Worm (Caenorhabditis elegans) whole organism, late embryonic: ENCODE measurements around the gene dhps-1.

ENCODE experiments used
- pha-4 ChIP-seq: fragments of 150-350 bp; optimal IDR thresholded peaks from 2 replicates; lab custom pipeline; 2018; ENCODE audit warnings: missing biosample characterization, missing genetic modification reagents, missing genetic modification characterization
- tbx-2 ChIP-seq: sonication (generic microtip); optimal IDR thresholded peaks from 2 replicates; lab custom pipeline; 2016; ENCODE audit warnings: missing genetic modification characterization, missing compliant biosample characterization

- TF ChIP-seq tbx-2: no peak
- no peak for TF ChIP-seq pha-4 (tag; lab: Kevin White, UChicago)
These were observed 18.5 kb upstream of the dhps-1 start for ce11 chrII:11974048-11974995.
